Worm (Caenorhabditis elegans): ENCODE results near the gene pgp-1.

- TF ChIP-seq F22D6.2 (tag; optimal IDR thresholded peaks at IDR 0.05) (no peak), efl-1 (GFP tag; optimal IDR thresholded peaks at IDR 0.05) (no peak), snpc-4 (GFP tag; optimal IDR thresholded peaks at IDR 0.05) (no peak), snpc-4 (tag; optimal IDR thresholded peaks at IDR 0.05) (no peak), ccch-3 (GFP tag; optimal IDR thresholded peaks at IDR 0.05) (no peak), ama-1 (optimal IDR thresholded peaks at IDR 0.05) (no peak), ama-1 (GFP tag; optimal IDR thresholded peaks at IDR 0.05) (no peak), lir-1 (GFP tag; conservative IDR thresholded peaks at IDR 0.05) (no peak), rcor-1 (GFP tag; IDR thresholded peaks at IDR 0.05) (no peak), nhr-179 (tag; optimal IDR thresholded peaks at IDR 0.05) (no peak), ztf-6 (GFP tag; IDR thresholded peaks at IDR 0.05) (no peak), F52B5.7 (tag; optimal IDR thresholded peaks at IDR 0.05) (no peak)
Measured at ce11 chrIV:12545393-12545792, 53.6 kb downstream of the pgp-1 start.
